Fruit fly (Drosophila melanogaster) whole organism, pupa: ENCODE measurements around the gene CG34148.
A peak's percentile ranks its signal among the peaks of the same experiment; 100 is the strongest.

Source experiments
- CG10348 ChIP-seq: fragments of 200-800 bp; sonication (Bioruptor generic); IDR thresholded peaks from 2 replicates; pipeline ENCODE4 v1.3.6; 2022; ENCODE audit warnings: missing biosample characterization, missing genetic modification characterization
- CG12605 ChIP-seq: fragments of 200-800 bp; sonication (Bioruptor generic); IDR thresholded peaks from 2 replicates; pipeline ENCODE4 v1.3.6; 2022; ENCODE audit warnings: missing biosample characterization, missing genetic modification characterization
- CG13204 ChIP-seq: fragments of 200-800 bp; sonication (Bioruptor generic); optimal IDR thresholded peaks from 2 replicates; lab custom pipeline; 2018; ENCODE audit warnings: missing biosample characterization, mild to moderate bottlenecking, missing genetic modification characterization, moderate library complexity
- CG14655 ChIP-seq: fragments of 200-800 bp; sonication (Bioruptor generic); optimal IDR thresholded peaks from 3 replicates; lab custom pipeline; 2017; ENCODE audit warnings: mild to moderate bottlenecking, missing biosample characterization, missing genetic modification reagents, missing genetic modification characterization
- CG15710 ChIP-seq: fragments of 200-800 bp; sonication (Bioruptor generic); optimal IDR thresholded peaks from 2 replicates; lab custom pipeline; 2018; ENCODE audit warnings: missing biosample characterization, mild to moderate bottlenecking, missing genetic modification characterization, moderate library complexity
- CG17806 ChIP-seq: fragments of 200-800 bp; sonication (Bioruptor generic); optimal IDR thresholded peaks from 2 replicates; lab custom pipeline; 2018; ENCODE audit warnings: missing biosample characterization, mild to moderate bottlenecking, missing genetic modification characterization, moderate library complexity
- CG32121 ChIP-seq: fragments of 200-800 bp; sonication (Bioruptor generic); IDR thresholded peaks from 2 replicates; pipeline ENCODE4 v1.3.6; 2022; ENCODE audit warnings: missing biosample characterization, missing genetic modification characterization
- CG34367 ChIP-seq: fragments of 200-800 bp; sonication (Bioruptor generic); optimal IDR thresholded peaks from 2 replicates; lab custom pipeline; 2018; ENCODE audit warnings: missing biosample characterization, mild to moderate bottlenecking, missing genetic modification characterization
- CG4496 ChIP-seq: fragments of 200-800 bp; sonication (Bioruptor generic); IDR thresholded peaks from 3 replicates; pipeline ENCODE4 v1.3.6; 2022; ENCODE audit warnings: missing biosample characterization, missing genetic modification characterization
- CG8159 ChIP-seq: fragments of 200-800 bp; sonication (Bioruptor generic); optimal IDR thresholded peaks from 3 replicates; lab custom pipeline; 2018; ENCODE audit warnings: missing biosample characterization, mild to moderate bottlenecking, missing genetic modification characterization, moderate library complexity
- CG8301 ChIP-seq: fragments of 200-800 bp; sonication (Bioruptor generic); optimal IDR thresholded peaks from 2 replicates; lab custom pipeline; 2018; ENCODE audit warnings: missing biosample characterization, mild to moderate bottlenecking, missing genetic modification characterization
- CG9948 ChIP-seq: fragments of 200-800 bp; sonication (Bioruptor generic); optimal IDR thresholded peaks from 2 replicates; lab custom pipeline; 2018; ENCODE audit warnings: missing biosample characterization, mild to moderate bottlenecking, missing genetic modification characterization, moderate library complexity
- D1 ChIP-seq: fragments of 200-800 bp; sonication (Bioruptor generic); optimal IDR thresholded peaks from 2 replicates; lab custom pipeline; 2018; ENCODE audit warnings: missing biosample characterization, mild to moderate bottlenecking, missing genetic modification characterization, moderate library complexity
- EcR ChIP-seq: fragments of 200-800 bp; sonication (Bioruptor generic); optimal IDR thresholded peaks from 3 replicates; lab custom pipeline; 2019; ENCODE audit warnings: missing biosample characterization, missing genetic modification characterization, mild to moderate bottlenecking, moderate library complexity, missing genetic modification reagents
- Ets98B ChIP-seq: fragments of 200-800 bp; sonication (Bioruptor generic); IDR thresholded peaks from 2 replicates; pipeline ENCODE4 v1.3.6; 2022; ENCODE audit warnings: missing biosample characterization, missing genetic modification characterization
- Pif1A ChIP-seq: fragments of 200-800 bp; sonication (Bioruptor generic); optimal IDR thresholded peaks from 3 replicates; lab custom pipeline; 2016; ENCODE audit warnings: missing biosample characterization, missing genetic modification characterization
- Pif1B ChIP-seq: fragments of 200-800 bp; sonication (Bioruptor generic); optimal IDR thresholded peaks from 3 replicates; lab custom pipeline; 2016; ENCODE audit warnings: missing biosample characterization, missing genetic modification characterization
- Snoo ChIP-seq: fragments of 200-800 bp; sonication (Bioruptor generic); optimal IDR thresholded peaks from 3 replicates; lab custom pipeline; 2017; ENCODE audit warnings: missing biosample characterization, mild to moderate bottlenecking, missing genetic modification characterization, inconsistent platforms
- fd96Ca ChIP-seq: fragments of 200-800 bp; sonication (Bioruptor generic); IDR thresholded peaks from 3 replicates; pipeline ENCODE4 v1.3.6; 2022; ENCODE audit warnings: missing biosample characterization, missing genetic modification characterization
- gl ChIP-seq: fragments of 200-800 bp; sonication (Bioruptor generic); optimal IDR thresholded peaks from 2 replicates; lab custom pipeline; 2018; ENCODE audit warnings: missing biosample characterization, mild to moderate bottlenecking, missing genetic modification characterization
- rn ChIP-seq: fragments of 200-800 bp; sonication (Bioruptor generic); IDR thresholded peaks from 2 replicates; pipeline ENCODE4 v1.3.6; 2022; ENCODE audit warnings: missing biosample characterization, missing genetic modification characterization

CG34148 gene

DNA sequence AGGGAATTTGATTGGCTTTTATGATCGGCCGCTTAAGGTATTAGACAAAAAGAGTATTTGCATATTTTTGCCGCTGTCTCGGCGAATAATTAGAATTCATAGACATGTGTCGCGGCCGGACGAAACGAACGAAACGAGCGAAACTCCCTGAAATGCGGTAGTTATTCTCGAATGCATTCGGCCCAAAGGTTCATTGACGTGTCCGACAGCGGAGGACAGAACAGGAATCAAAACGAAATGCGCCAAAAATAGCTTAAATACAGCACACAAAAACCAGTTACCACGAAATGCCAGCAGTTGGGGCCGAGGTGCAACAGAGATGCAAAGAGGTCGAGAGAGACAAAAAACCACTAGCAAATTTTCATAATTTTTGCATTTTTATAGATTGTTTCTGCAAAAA, 25.9 kb upstream of the CG34148 start:
- TF ChIP-seq CG14655 (GFP tag; lab: Kevin White, UChicago) (peak; percentile 5), CG10348 (GFP tag; lab: Robert Waterston, UW) (no peak), gl (no peak), Pif1A (GFP tag; lab: Kevin White, UChicago) (no peak), CG32121 (GFP tag; lab: Robert Waterston, UW) (no peak), CG15710 (tag; lab: Kevin White, UChicago) (peak; percentile 2), CG34367 (tag; lab: Kevin White, UChicago) (no peak), CG9948 (tag; lab: Kevin White, UChicago) (no peak), CG13204 (GFP tag; lab: Kevin White, UChicago) (no peak), fd96Ca (GFP tag; lab: Robert Waterston, UW) (no peak), EcR (GFP tag; lab: Kevin White, UChicago) (peak; percentile 90), Ets98B (GFP tag; lab: Robert Waterston, UW) (no peak), CG4496 (no peak), D1 (tag; lab: Kevin White, UChicago) (no peak), Snoo (no peak), CG12605 (GFP tag; lab: Robert Waterston, UW) (no peak), CG8301 (tag; lab: Kevin White, UChicago) (no peak)

DNA sequence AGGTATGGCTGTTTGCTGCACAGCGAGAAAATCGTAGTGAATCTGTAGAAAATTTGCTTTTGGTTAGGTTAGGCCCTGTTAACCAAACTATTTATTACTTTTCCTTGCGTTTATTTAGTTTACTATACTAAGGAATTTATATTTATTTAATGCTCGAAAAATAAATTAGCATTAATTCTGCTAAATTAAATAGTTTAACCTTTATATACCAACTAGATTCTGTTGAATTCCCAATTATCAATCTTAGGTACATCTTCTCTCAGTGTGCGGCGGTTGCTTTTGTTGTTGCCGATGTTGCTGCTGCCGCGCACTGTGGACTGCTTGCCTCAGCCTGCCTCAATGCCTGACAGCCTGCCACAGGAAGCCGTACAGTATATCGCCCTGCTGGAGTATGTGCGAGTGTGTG, 20.7 kb upstream of the CG34148 start:
- no peak for TF ChIP-seq rn (GFP tag; lab: Robert Waterston, UW)
- TF ChIP-seq CG17806 (tag; lab: Kevin White, UChicago) = peak; percentile 84
- TF ChIP-seq fd96Ca (GFP tag; lab: Robert Waterston, UW) = no peak
- TF ChIP-seq Pif1B (GFP tag; lab: Kevin White, UChicago) = peak; percentile 58
- peak; percentile 51 for TF ChIP-seq D1 (tag; lab: Kevin White, UChicago)
- TF ChIP-seq CG12605 (GFP tag; lab: Robert Waterston, UW) = peak; percentile 42; the same call in 1 of the 2 replicates
- peak; percentile 45; the same call in 1 of the 3 replicates for TF ChIP-seq CG4496
- TF ChIP-seq Pif1A (GFP tag; lab: Kevin White, UChicago) = peak; percentile 57
- peak; percentile 51 for TF ChIP-seq Snoo
- peak; percentile 87 for TF ChIP-seq CG8159 (tag; lab: Kevin White, UChicago)
- TF ChIP-seq CG8301 (tag; lab: Kevin White, UChicago) = peak; percentile 79
- peak; percentile 28 for TF ChIP-seq CG13204 (GFP tag; lab: Kevin White, UChicago)
- no peak for TF ChIP-seq CG10348 (GFP tag; lab: Robert Waterston, UW)
- TF ChIP-seq EcR (GFP tag; lab: Kevin White, UChicago) = no peak
- peak; percentile 53 for TF ChIP-seq gl
- TF ChIP-seq CG34367 (tag; lab: Kevin White, UChicago) = peak; percentile 24
- peak; percentile 72 for TF ChIP-seq CG15710 (tag; lab: Kevin White, UChicago)
- peak; percentile 33; the same call in 1 of the 2 replicates for TF ChIP-seq Ets98B (GFP tag; lab: Robert Waterston, UW)
- TF ChIP-seq CG9948 (tag; lab: Kevin White, UChicago) = peak; percentile 76
- TF ChIP-seq CG14655 (GFP tag; lab: Kevin White, UChicago) = peak; percentile 89
- no peak for TF ChIP-seq CG32121 (GFP tag; lab: Robert Waterston, UW)
- TF ChIP-seq, all 21 proteins: peak for 16

DNA sequence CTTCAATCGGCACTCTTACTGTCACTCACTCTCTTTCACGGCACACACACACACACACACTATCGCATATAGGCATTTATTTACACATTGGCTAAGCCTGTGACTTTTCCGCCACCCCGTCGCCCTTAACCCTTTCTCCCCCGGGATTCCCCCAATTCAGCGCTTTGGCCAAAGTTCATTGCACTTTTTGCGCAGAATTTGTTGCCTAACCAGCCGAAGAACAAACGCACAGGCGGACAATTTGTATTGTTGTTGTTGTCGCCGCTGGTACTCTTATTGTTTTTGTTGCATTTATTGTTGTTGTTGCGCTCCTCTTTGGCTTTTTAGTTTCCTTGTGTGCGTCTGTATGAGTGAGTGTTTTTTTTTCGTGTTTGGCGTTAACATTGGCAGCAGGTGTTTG, 20.3 kb upstream of the CG34148 start:
- TF ChIP-seq Ets98B (GFP tag; lab: Robert Waterston, UW) (no peak), CG13204 (GFP tag; lab: Kevin White, UChicago) (no peak), Snoo (no peak), CG12605 (GFP tag; lab: Robert Waterston, UW) (no peak), rn (GFP tag; lab: Robert Waterston, UW) (no peak), EcR (GFP tag; lab: Kevin White, UChicago) (peak; percentile 78), CG34367 (tag; lab: Kevin White, UChicago) (no peak), CG4496 (no peak)

DNA sequence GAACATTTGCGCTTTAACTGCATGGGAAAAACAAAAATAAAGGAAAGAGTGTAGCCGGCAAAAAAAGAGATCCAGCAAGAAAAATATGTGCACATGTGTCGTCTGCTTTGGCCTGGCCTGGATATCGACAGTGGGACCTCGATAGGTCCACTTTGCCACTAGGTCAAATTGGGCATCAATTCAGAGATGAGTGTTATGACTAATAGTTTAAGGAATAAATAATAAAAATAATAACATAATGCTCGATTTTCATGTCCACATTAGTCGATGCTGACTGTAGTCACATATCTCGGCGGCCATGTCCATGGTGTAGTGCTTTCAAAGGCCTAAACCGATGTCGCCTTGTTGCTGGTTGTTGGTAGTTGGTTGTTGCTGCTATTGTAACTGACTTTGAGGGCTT, 19.1 kb upstream of the CG34148 start:
- TF ChIP-seq Ets98B (GFP tag; lab: Robert Waterston, UW) (peak; percentile 97), CG12605 (GFP tag; lab: Robert Waterston, UW) (peak; percentile 96), Snoo (peak; percentile 83), CG9948 (tag; lab: Kevin White, UChicago) (peak; percentile 96), EcR (GFP tag; lab: Kevin White, UChicago) (peak; percentile 47), CG8159 (tag; lab: Kevin White, UChicago) (peak; percentile 95), rn (GFP tag; lab: Robert Waterston, UW) (peak; percentile 88), CG4496 (peak; percentile 98), CG17806 (tag; lab: Kevin White, UChicago) (peak; percentile 97), CG15710 (tag; lab: Kevin White, UChicago) (peak; percentile 96), CG8301 (tag; lab: Kevin White, UChicago) (peak; percentile 96), CG14655 (GFP tag; lab: Kevin White, UChicago) (peak; percentile 97), CG34367 (tag; lab: Kevin White, UChicago) (peak; percentile 95), CG13204 (GFP tag; lab: Kevin White, UChicago) (peak; percentile 94), fd96Ca (GFP tag; lab: Robert Waterston, UW) (peak; percentile 97), Pif1B (GFP tag; lab: Kevin White, UChicago) (peak; percentile 96), Pif1A (GFP tag; lab: Kevin White, UChicago) (peak; percentile 97), D1 (tag; lab: Kevin White, UChicago) (peak; percentile 89), gl (peak; percentile 94), CG10348 (GFP tag; lab: Robert Waterston, UW) (peak; percentile 73), CG32121 (GFP tag; lab: Robert Waterston, UW) (peak; percentile 88)
